Worm (Caenorhabditis elegans): ENCODE measurements around the gene F54C9.14.

- TF ChIP-seq flt-1 (GFP tag; IDR thresholded peaks at IDR 0.05): no peak
- TF ChIP-seq med-1 (GFP tag; optimal IDR thresholded peaks at IDR 0.05; ENCODE audit: insufficient read depth): no peak
- no peak for TF ChIP-seq cog-1 (tag; optimal IDR thresholded peaks at IDR 0.05)
- TF ChIP-seq ztf-23 (GFP tag; IDR thresholded peaks at IDR 0.05): no peak
- TF ChIP-seq klf-2 (GFP tag; conservative IDR thresholded peaks at IDR 0.05): no peak
- TF ChIP-seq ref-1 (GFP tag; conservative IDR thresholded peaks at IDR 0.05): no peak
- TF ChIP-seq tab-1 (GFP tag; IDR thresholded peaks at IDR 0.05): no peak
- no peak for TF ChIP-seq T22C8.4 (GFP tag; IDR thresholded peaks at IDR 0.05)
- TF ChIP-seq ztf-29 (GFP tag; IDR thresholded peaks at IDR 0.05): no peak
Observed at ce11 chrII:8585036-8585627, 23.0 kb downstream of the F54C9.14 start, which contains the start of gene F54C9.11.

Measured in whole organism, midembryonic.